Worm (Caenorhabditis elegans): ENCODE data around the gene srlf-37.

- no peak for TF ChIP-seq ztf-11 (tag; optimal IDR thresholded peaks at IDR 0.05)
- no peak for TF ChIP-seq bed-3 (GFP tag; optimal IDR thresholded peaks at IDR 0.05)
- no peak for TF ChIP-seq elt-1 (tag; optimal IDR thresholded peaks at IDR 0.05; ENCODE audit: borderline replicate concordance, insufficient read depth)
- no peak for TF ChIP-seq M03D4.4 (tag; optimal IDR thresholded peaks at IDR 0.05)
- no peak for TF ChIP-seq mep-1 (tag; optimal IDR thresholded peaks at IDR 0.05)
- no peak for TF ChIP-seq pha-4 (tag; optimal IDR thresholded peaks at IDR 0.05)
- no peak for TF ChIP-seq hlh-1 (tag; optimal IDR thresholded peaks at IDR 0.05)
- TF ChIP-seq nhr-28 (tag; optimal IDR thresholded peaks at IDR 0.05): no peak
- TF ChIP-seq nhr-237 (tag; optimal IDR thresholded peaks at IDR 0.05): no peak
Measured at ce11 chrV:610217-610616, 6.2 kb upstream of the srlf-37 start, which contains the start of gene nhr-90.
